Worm (Caenorhabditis elegans): ENCODE measurements around the gene ets-9.

- TF ChIP-seq W03F9.2 (tag; optimal IDR thresholded peaks at IDR 0.05) (no peak), him-1 (tag; optimal IDR thresholded peaks at IDR 0.05) (no peak), dao-5 (tag; optimal IDR thresholded peaks at IDR 0.05) (no peak)
Measured at ce11 chrX:4266178-4266931, 13.1 kb upstream of the ets-9 start.

All from whole organism, L4/young adult.